Worm (Caenorhabditis elegans) whole organism, L3 larva: ENCODE data around the gene chk-2.

Source experiments
- ZK546.5 ChIP-seq: sonication (generic microtip); optimal IDR thresholded peaks from 2 replicates; lab custom pipeline; 2017; ENCODE audit warnings: missing biosample characterization, missing genetic modification characterization
- ama-1 ChIP-seq: fragments of 150-350 bp; optimal IDR thresholded peaks from 2 replicates; lab custom pipeline; 2018
- elt-1 ChIP-seq: fragments of 150-350 bp; optimal IDR thresholded peaks from 2 replicates; lab custom pipeline; 2014; ENCODE audit warnings: missing biosample characterization, missing genetic modification characterization
- fos-1 ChIP-seq: fragments of 150-350 bp; optimal IDR thresholded peaks from 2 replicates; lab custom pipeline; 2014; ENCODE audit warnings: missing biosample characterization, missing genetic modification characterization
- lin-15B ChIP-seq: fragments of 150-350 bp; optimal IDR thresholded peaks from 2 replicates; lab custom pipeline; 2014; ENCODE audit warnings: missing biosample characterization, missing genetic modification characterization
- nfya-1 ChIP-seq: sonication (generic microtip); optimal IDR thresholded peaks from 2 replicates; lab custom pipeline; 2017; ENCODE audit warnings: missing genetic modification characterization, mild to moderate bottlenecking, missing compliant biosample characterization, antibody characterized with exemption, moderate library complexity; ENCODE audit not compliant: insufficient read depth
- nhr-76 ChIP-seq: fragments of 150-350 bp; sonication (generic microtip); optimal IDR thresholded peaks from 5 replicates; lab custom pipeline; 2014; ENCODE audit warnings: missing biosample characterization, missing genetic modification characterization
- pha-4 ChIP-seq: fragments of 150-350 bp; optimal IDR thresholded peaks from 2 replicates; lab custom pipeline; 2014; ENCODE audit warnings: missing biosample characterization, missing genetic modification reagents, missing genetic modification characterization
- unc-39 ChIP-seq: sonication (generic microtip); optimal IDR thresholded peaks from 4 replicates; lab custom pipeline; 2017; ENCODE audit warnings: missing biosample characterization, missing genetic modification characterization
- ztf-11 ChIP-seq: fragments of 150-350 bp; optimal IDR thresholded peaks from 2 replicates; lab custom pipeline; 2014; ENCODE audit warnings: missing biosample characterization, missing genetic modification characterization

ce11 chrV:19908854-19909253 is 7.0 kb downstream of the chk-2 start:
- TF ChIP-seq ztf-11: no peak
- TF ChIP-seq lin-15B (tag; lab: Kevin White, UChicago): no peak
- TF ChIP-seq ama-1 (lab: Kevin White, UChicago): no peak
- peak; percentile 22 for TF ChIP-seq nfya-1 (tag; lab: Kevin White, UChicago)
- TF ChIP-seq elt-1 (tag; lab: Kevin White, UChicago): no peak
- no peak for TF ChIP-seq unc-39
- TF ChIP-seq fos-1: no peak
- TF ChIP-seq ZK546.5 (tag; lab: Kevin White, UChicago): no peak
- TF ChIP-seq pha-4 (tag; lab: Kevin White, UChicago): peak; percentile 20
- TF ChIP-seq nhr-76 (tag; lab: Kevin White, UChicago): no peak
